Worm (Caenorhabditis elegans) whole organism, midembryonic: ENCODE measurements around the gene cyp-33E3.

Source experiments
- cog-1 ChIP-seq: sonication (generic microtip); optimal IDR thresholded peaks from 2 replicates; lab custom pipeline; 2016; ENCODE audit warnings: missing genetic modification characterization, missing compliant biosample characterization
- med-1 ChIP-seq: sonication (generic microtip); optimal IDR thresholded peaks from 2 replicates; lab custom pipeline; 2017; ENCODE audit warnings: missing genetic modification characterization, mild to moderate bottlenecking, missing compliant biosample characterization, antibody characterized with exemption, missing genetic modification reagents; ENCODE audit not compliant: insufficient read depth

DNA sequence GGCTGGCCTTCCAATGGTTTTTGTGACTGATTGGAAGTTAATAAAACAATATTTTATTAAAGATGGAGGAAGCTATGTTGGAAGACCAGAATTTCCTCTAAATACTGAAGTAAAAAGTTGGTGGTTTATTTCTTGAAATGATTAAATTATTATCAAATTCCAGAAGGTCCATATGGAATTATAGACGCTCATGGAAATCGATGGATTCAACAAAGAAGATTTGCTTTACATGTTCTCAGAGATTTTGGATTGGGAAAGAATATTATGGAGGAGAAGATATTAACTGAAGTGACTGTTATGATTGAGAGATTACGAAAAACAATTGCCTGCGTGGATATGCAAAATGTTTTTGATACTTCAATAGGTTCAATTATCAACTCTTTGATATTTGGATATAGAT is 519 bp downstream of the cyp-33E3 start:
- no peak for TF ChIP-seq cog-1 (tag; lab: Kevin White, UChicago)
- no peak for TF ChIP-seq med-1 (GFP tag; lab: Kevin White, UChicago)
